Worm (Caenorhabditis elegans) whole organism, L3 larva: Measurements from ENCODE around the gene W06G6.10.

Experiments used
- elt-2 ChIP-seq: sonication (generic microtip); optimal IDR thresholded peaks from 2 replicates; lab custom pipeline; 2016; ENCODE audit warnings: missing genetic modification reagents, mild to moderate bottlenecking, missing genetic modification characterization, missing compliant biosample characterization
- lin-39 ChIP-seq: fragments of 150-350 bp; optimal IDR thresholded peaks from 2 replicates; lab custom pipeline; 2018; ENCODE audit warnings: missing biosample characterization, missing genetic modification reagents, missing genetic modification characterization
- nhr-25 ChIP-seq: sonication (generic microtip); optimal IDR thresholded peaks from 2 replicates; lab custom pipeline; 2017; ENCODE audit warnings: missing biosample characterization, missing genetic modification characterization
- tbx-2 ChIP-seq: sonication (generic microtip); optimal IDR thresholded peaks from 2 replicates; lab custom pipeline; 2016; ENCODE audit warnings: mild to moderate bottlenecking, missing genetic modification characterization, missing compliant biosample characterization
- zag-1 ChIP-seq: fragments of 150-350 bp; optimal IDR thresholded peaks from 2 replicates; lab custom pipeline; 2014; ENCODE audit warnings: missing biosample characterization, missing genetic modification characterization

ce11 chrV:16627962-16628361, 19.0 kb downstream of the W06G6.10 start, which contains the start of gene oac-53:
- TF ChIP-seq nhr-25 (tag; lab: Kevin White, UChicago) = no peak
- peak; percentile 73 for TF ChIP-seq elt-2 (tag; lab: Kevin White, UChicago)
- TF ChIP-seq tbx-2 (tag; lab: Kevin White, UChicago) = no peak
- no peak for TF ChIP-seq lin-39 (tag; lab: Kevin White, UChicago)
- TF ChIP-seq zag-1 (tag; lab: Kevin White, UChicago) = no peak
